Worm (Caenorhabditis elegans): ENCODE data around the gene R07B7.2.

The R07B7.2 gene

DNA sequence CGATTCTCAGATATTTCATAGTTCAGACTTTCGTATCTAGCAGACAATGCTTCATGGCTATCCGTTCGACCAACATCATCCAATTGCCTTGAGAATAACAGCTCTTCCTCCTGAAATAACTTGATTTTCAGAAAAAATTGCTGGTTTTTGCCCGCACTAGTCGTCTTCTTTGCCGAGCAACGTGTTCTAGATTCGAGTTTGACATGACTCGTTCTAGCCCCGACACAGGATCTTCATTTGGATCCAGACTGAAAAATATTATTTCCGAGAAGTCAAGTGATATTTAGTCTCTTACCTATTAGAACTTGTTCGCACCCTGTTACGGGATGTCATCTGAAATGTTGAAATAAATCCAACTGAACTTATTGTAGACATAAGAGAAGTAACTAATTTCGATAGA, 3.5 kb upstream of the R07B7.2 start, which contains the start of gene clh-6 (continued):
- TF ChIP-seq atf-7 (tag; optimal IDR thresholded peaks at IDR 0.05) (no peak), C06A6.2 (GFP tag; conservative IDR thresholded peaks at IDR 0.05) (no peak), F39B2.1 (GFP tag; IDR thresholded peaks at IDR 0.05) (no peak), die-1 (tag; optimal IDR thresholded peaks at IDR 0.05) (no peak)

DNA sequence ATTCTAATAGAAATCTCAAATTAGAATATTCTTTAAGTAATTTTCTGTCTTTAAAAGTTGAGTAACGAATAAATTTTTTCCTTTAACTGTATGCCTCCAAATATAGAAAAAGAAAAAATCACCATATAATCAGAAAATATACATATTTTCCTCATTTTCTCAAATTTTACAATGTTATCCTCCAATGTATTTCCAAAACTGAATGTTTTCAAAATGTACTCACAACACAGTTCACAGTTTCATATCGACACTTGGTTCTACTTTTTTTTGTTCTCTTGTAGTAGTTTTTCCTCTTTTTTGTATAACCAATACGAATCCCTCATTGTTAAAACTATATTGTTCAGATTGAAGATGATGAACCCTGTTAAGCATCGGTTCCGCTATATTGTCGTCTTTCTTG, 6.0 kb downstream of the R07B7.2 start, which contains the start of gene F10C2.7:
F10C2.7 (plus strand) TSS at position 301 of the 400 bp plus-strand sequence.
- no peak for TF ChIP-seq D2030.7 (GFP tag; IDR thresholded peaks at IDR 0.05)
- no peak for TF ChIP-seq snpc-1.1 (tag; optimal IDR thresholded peaks at IDR 0.05; ENCODE audit: insufficient read depth)
- no peak for TF ChIP-seq lin-40 (tag; optimal IDR thresholded peaks at IDR 0.05)
- TF ChIP-seq Y67H2A.10 (GFP tag; conservative IDR thresholded peaks at IDR 0.05) = no peak
- no peak for TF ChIP-seq efl-1 (GFP tag; optimal IDR thresholded peaks at IDR 0.05)
- no peak for TF ChIP-seq ekl-4 (GFP tag; IDR thresholded peaks at IDR 0.05)
- TF ChIP-seq T07F8.4 (tag; optimal IDR thresholded peaks at IDR 0.05) = no peak
- no peak for TF ChIP-seq hmg-20 (GFP tag; IDR thresholded peaks at IDR 0.05)
- TF ChIP-seq mel-28 (tag; optimal IDR thresholded peaks at IDR 0.05; ENCODE audit: borderline replicate concordance) = no peak
- TF ChIP-seq ztf-6 (GFP tag; IDR thresholded peaks at IDR 0.05) = no peak
- TF ChIP-seq lsy-27 (tag; optimal IDR thresholded peaks at IDR 0.05; ENCODE audit: borderline replicate concordance, insufficient read depth) = no peak
- no peak for TF ChIP-seq madf-6 (GFP tag; IDR thresholded peaks at IDR 0.05)

DNA sequence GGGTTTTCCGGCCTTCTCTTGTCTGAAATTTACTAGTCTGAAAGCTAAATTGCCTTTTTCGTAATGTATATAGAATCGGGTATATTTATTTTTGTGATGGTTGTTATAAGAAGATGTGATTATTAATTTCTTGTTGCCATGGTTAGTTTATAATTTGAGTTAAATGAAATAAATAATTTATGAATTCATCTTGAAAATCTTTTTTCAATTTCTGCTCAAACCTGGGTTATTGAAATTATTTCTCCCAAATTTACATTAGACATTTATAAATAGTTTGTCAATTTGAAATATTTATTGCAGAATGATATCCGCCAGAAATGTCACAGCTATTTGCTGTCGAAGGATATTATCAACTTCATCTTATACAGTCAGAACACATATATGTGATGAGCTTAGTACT, 11.1 kb downstream of the R07B7.2 start, which contains the start of gene dars-2:
dars-2 (plus strand) TSS at position 301 of the 400 bp plus-strand sequence.
- TF ChIP-seq T26A5.8 (tag; optimal IDR thresholded peaks at IDR 0.05) = no peak
- TF ChIP-seq bed-2 (GFP tag; IDR thresholded peaks at IDR 0.05) = no peak
- no peak for TF ChIP-seq ZK185.1 (tag; optimal IDR thresholded peaks at IDR 0.05; ENCODE audit: poor library complexity, severe bottlenecking)
- no peak for TF ChIP-seq C17E4.6 (GFP tag; IDR thresholded peaks at IDR 0.05)
- TF ChIP-seq pbrm-1 (GFP tag; IDR thresholded peaks at IDR 0.05) = no peak
- TF ChIP-seq efl-1 (GFP tag; optimal IDR thresholded peaks at IDR 0.05) = no peak
- no peak for TF ChIP-seq D2030.7 (GFP tag; IDR thresholded peaks at IDR 0.05)
- no peak for TF ChIP-seq xnd-1 (tag; optimal IDR thresholded peaks at IDR 0.05)
- TF ChIP-seq lag-1 (GFP tag; IDR thresholded peaks at IDR 0.05) = no peak

DNA sequence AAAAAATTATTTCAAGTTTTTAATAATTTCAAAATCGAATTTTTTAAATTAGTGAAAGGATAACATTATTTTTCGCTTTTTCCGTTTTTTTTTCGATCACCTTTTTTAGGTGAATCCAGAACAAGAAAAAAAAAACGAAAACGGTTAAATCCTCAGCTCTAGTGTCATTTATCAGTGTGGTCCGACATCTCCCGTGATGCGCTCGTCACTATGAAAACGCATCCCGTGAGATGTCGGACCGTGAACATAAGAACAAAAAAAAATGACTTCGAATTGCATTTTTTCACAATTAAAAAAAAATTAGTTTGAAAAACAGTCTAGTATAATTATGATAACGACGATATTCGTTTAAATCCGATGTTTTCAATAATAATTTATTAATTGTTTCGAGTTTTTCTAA, 11.8 kb downstream of the R07B7.2 start:
- TF ChIP-seq madf-3 (GFP tag; IDR thresholded peaks at IDR 0.05) = no peak
- TF ChIP-seq madf-8 (GFP tag; conservative IDR thresholded peaks at IDR 0.05) = no peak
- TF ChIP-seq snpc-4 (GFP tag; optimal IDR thresholded peaks at IDR 0.05) = peak; percentile 78
- TF ChIP-seq snpc-4 (tag; optimal IDR thresholded peaks at IDR 0.05) = peak in 3 of 4 experiments; percentile 54 to 77 (median 69)
- TF ChIP-seq ceh-27 (GFP tag; optimal IDR thresholded peaks at IDR 0.05) = no peak
- TF ChIP-seq xnd-1 (tag; optimal IDR thresholded peaks at IDR 0.05) = no peak
- TF ChIP-seq lin-54 (GFP tag; optimal IDR thresholded peaks at IDR 0.05) = no peak
- no peak for TF ChIP-seq mcd-1 (GFP tag; IDR thresholded peaks at IDR 0.05)
- TF ChIP-seq F23B12.7 (tag; optimal IDR thresholded peaks at IDR 0.05; ENCODE audit: insufficient read depth) = no peak
- no peak for TF ChIP-seq B0019.2 (GFP tag; conservative IDR thresholded peaks at IDR 0.05)
- TF ChIP-seq F37B4.10 (GFP tag; IDR thresholded peaks at IDR 0.05) = no peak
- no peak for TF ChIP-seq madf-10 (tag; optimal IDR thresholded peaks at IDR 0.05)
- no peak for TF ChIP-seq ceh-40 (GFP tag; IDR thresholded peaks at IDR 0.05)
- no peak for TF ChIP-seq mes-4 (tag; optimal IDR thresholded peaks at IDR 0.05)
- TF ChIP-seq ztf-25 (GFP tag; IDR thresholded peaks at IDR 0.05) = no peak
- TF ChIP-seq atf-7 (tag; optimal IDR thresholded peaks at IDR 0.05) = no peak
- no peak for TF ChIP-seq ama-1 (optimal IDR thresholded peaks at IDR 0.05)
- TF ChIP-seq ama-1 (GFP tag; optimal IDR thresholded peaks at IDR 0.05) = no peak
- peak; percentile 88 for TF ChIP-seq snpc-1.1 (tag; optimal IDR thresholded peaks at IDR 0.05; ENCODE audit: insufficient read depth)
